Worm (Caenorhabditis elegans): ENCODE data around the gene C09H10.4.

ce11 chrII:11140140-11140539 lies 40.2 kb downstream of the C09H10.4 start, which contains the start of gene F40F8.4:
- TF ChIP-seq dpl-1 (GFP tag; optimal IDR thresholded peaks at IDR 0.05): no peak
- TF ChIP-seq F33H1.4 (GFP tag; IDR thresholded peaks at IDR 0.05): no peak
- TF ChIP-seq hmg-1.2 (GFP tag; IDR thresholded peaks at IDR 0.05): no peak
- TF ChIP-seq pbrm-1 (GFP tag; IDR thresholded peaks at IDR 0.05): no peak
- TF ChIP-seq ekl-4 (GFP tag; IDR thresholded peaks at IDR 0.05): no peak
- TF ChIP-seq F49E8.2 (tag; optimal IDR thresholded peaks at IDR 0.05; ENCODE audit: insufficient read depth): no peak
- TF ChIP-seq die-1 (tag; optimal IDR thresholded peaks at IDR 0.05): no peak
- no peak for TF ChIP-seq ama-1 (optimal IDR thresholded peaks at IDR 0.05)
- no peak for TF ChIP-seq ama-1 (GFP tag; optimal IDR thresholded peaks at IDR 0.05)
- TF ChIP-seq lin-54 (GFP tag; optimal IDR thresholded peaks at IDR 0.05): no peak
- no peak for TF ChIP-seq D2030.7 (GFP tag; IDR thresholded peaks at IDR 0.05)
- TF ChIP-seq K12H6.12 (tag; optimal IDR thresholded peaks at IDR 0.05): no peak
